Fruit fly (Drosophila melanogaster): ENCODE measurements around the gene CG43165.

DNA sequence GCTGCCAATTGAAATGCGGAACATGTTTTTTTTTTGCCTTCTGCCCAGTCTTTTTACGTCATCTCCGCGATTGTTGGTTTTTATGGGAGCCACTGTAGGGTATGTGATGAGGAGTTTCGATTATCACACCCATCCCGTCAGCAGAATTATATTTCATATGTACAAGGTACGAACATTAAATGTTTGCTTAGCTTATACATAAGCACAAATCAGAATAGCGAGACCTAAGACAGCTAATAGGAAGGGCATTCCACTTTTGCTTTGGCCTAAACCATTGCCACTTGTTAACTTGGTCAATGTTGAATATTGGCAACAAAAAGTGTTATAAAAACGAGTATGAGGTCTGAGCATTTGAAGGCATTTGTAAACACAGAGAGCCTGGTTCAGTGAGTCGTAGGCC is 8.4 kb upstream of the CG43165 start, which contains the start of gene CG2816:
- TF ChIP-seq Sin3A (optimal IDR thresholded peaks at IDR 0.05): no peak
- no peak for TF ChIP-seq insv (optimal IDR thresholded peaks at IDR 0.05)
- no peak for TF ChIP-seq psq (optimal IDR thresholded peaks at IDR 0.05)
- TF ChIP-seq Myc (optimal IDR thresholded peaks at IDR 0.05): no peak
